Worm (Caenorhabditis elegans): Measurements from ENCODE around the gene C31C9.6.

DNA sequence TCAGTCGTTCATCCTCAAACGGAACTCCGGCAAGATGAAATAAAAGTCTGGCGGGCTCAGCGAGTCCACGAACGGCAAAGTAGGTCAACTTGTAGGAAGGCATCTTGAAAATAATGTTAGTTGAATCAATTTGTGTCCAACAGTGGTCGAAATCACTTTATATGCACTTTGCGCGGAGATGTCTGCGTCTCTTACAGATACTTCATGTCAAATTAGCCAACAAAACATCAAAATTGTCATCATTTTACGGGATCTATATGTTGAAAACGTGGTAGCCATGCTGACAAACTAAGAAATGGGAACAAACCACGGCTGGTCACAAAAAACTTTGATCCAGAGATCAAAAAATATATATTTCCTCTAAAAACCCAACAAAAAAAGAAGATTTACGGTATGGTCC is 44.1 kb downstream of the C31C9.6 start, which contains the start of gene gst-12:
- no peak for TF ChIP-seq lsy-2 (tag; optimal IDR thresholded peaks at IDR 0.05)
- no peak for TF ChIP-seq nhr-77 (tag; optimal IDR thresholded peaks at IDR 0.05)
- no peak for TF ChIP-seq nhr-11 (tag; optimal IDR thresholded peaks at IDR 0.05)
- no peak for TF ChIP-seq aly-2 (tag; optimal IDR thresholded peaks at IDR 0.05)

Measured in whole organism, L2 larva.